Worm (Caenorhabditis elegans) whole organism, L2 larva: Measurements from ENCODE around the gene srsx-28.

Source experiments
- C34F6.9 ChIP-seq: fragments of 150-350 bp; optimal IDR thresholded peaks from 2 replicates; lab custom pipeline; 2014; ENCODE audit warnings: missing biosample characterization, missing genetic modification characterization
- F13H6.1 ChIP-seq: sonication (generic microtip); optimal IDR thresholded peaks from 2 replicates; lab custom pipeline; 2016; ENCODE audit warnings: missing genetic modification characterization, missing compliant biosample characterization
- R02D3.7 ChIP-seq: fragments of 150-350 bp; optimal IDR thresholded peaks from 2 replicates; lab custom pipeline; 2014; ENCODE audit warnings: missing biosample characterization, missing genetic modification characterization
- Y55F3AM.14 ChIP-seq: fragments of 200-800 bp; sonication (Bioruptor generic); optimal IDR thresholded peaks from 2 replicates; lab custom pipeline; 2018; ENCODE audit warnings: mild to moderate bottlenecking, missing genetic modification characterization, missing compliant biosample characterization
- ZK546.5 ChIP-seq: sonication (generic microtip); optimal IDR thresholded peaks from 2 replicates; lab custom pipeline; 2017; ENCODE audit warnings: missing biosample characterization, missing genetic modification characterization
- alr-1 ChIP-seq: fragments of 150-350 bp; optimal IDR thresholded peaks from 2 replicates; lab custom pipeline; 2014; ENCODE audit warnings: missing biosample characterization, missing genetic modification characterization
- aly-2 ChIP-seq: fragments of 150-350 bp; optimal IDR thresholded peaks from 2 replicates; lab custom pipeline; 2014; ENCODE audit warnings: missing biosample characterization, missing genetic modification characterization
- ama-1 ChIP-seq: fragments of 150-350 bp; optimal IDR thresholded peaks from 2 replicates; lab custom pipeline; 2018; ENCODE audit warnings: inconsistent platforms
- blmp-1 ChIP-seq: sonication (generic microtip); optimal IDR thresholded peaks from 2 replicates; lab custom pipeline; 2017; ENCODE audit warnings: missing genetic modification characterization, mild to moderate bottlenecking, missing compliant biosample characterization, antibody characterized with exemption, moderate library complexity; ENCODE audit not compliant: insufficient read depth
- ceh-16 ChIP-seq: fragments of 150-350 bp; optimal IDR thresholded peaks from 2 replicates; lab custom pipeline; 2014; ENCODE audit warnings: missing biosample characterization, missing genetic modification characterization
- ceh-82 ChIP-seq: fragments of 150-350 bp; optimal IDR thresholded peaks from 2 replicates; lab custom pipeline; 2014; ENCODE audit warnings: missing biosample characterization, missing genetic modification characterization
- crh-2 ChIP-seq: sonication (generic microtip); optimal IDR thresholded peaks from 2 replicates; lab custom pipeline; 2017; ENCODE audit warnings: missing biosample characterization, missing genetic modification characterization
- dmd-4 ChIP-seq: sonication (generic microtip); optimal IDR thresholded peaks from 2 replicates; lab custom pipeline; 2017; ENCODE audit warnings: missing biosample characterization, missing genetic modification characterization
- egl-27 ChIP-seq: sonication (generic microtip); optimal IDR thresholded peaks from 3 replicates; lab custom pipeline; 2017; ENCODE audit warnings: missing biosample characterization, missing genetic modification reagents, missing genetic modification characterization
- elt-1 ChIP-seq: fragments of 150-350 bp; optimal IDR thresholded peaks from 2 replicates; lab custom pipeline; 2014; ENCODE audit warnings: missing biosample characterization, missing genetic modification characterization
- elt-3 ChIP-seq: sonication (generic microtip); optimal IDR thresholded peaks from 2 replicates; lab custom pipeline; 2017; ENCODE audit warnings: missing biosample characterization, missing genetic modification characterization
- fos-1 ChIP-seq: fragments of 150-350 bp; optimal IDR thresholded peaks from 2 replicates; lab custom pipeline; 2014; ENCODE audit warnings: missing biosample characterization, missing genetic modification characterization
- lin-11 ChIP-seq: fragments of 150-350 bp; sonication (generic microtip); optimal IDR thresholded peaks from 2 replicates; lab custom pipeline; 2014; ENCODE audit warnings: missing biosample characterization, missing genetic modification characterization, inconsistent platforms, mixed read lengths
- lin-13 ChIP-seq: fragments of 150-350 bp; optimal IDR thresholded peaks from 2 replicates; lab custom pipeline; 2014; ENCODE audit warnings: missing biosample characterization, missing genetic modification reagents, missing genetic modification characterization
- lin-39 ChIP-seq: fragments of 150-350 bp; optimal IDR thresholded peaks from 2 replicates; lab custom pipeline; 2014; ENCODE audit warnings: missing biosample characterization, missing genetic modification reagents, missing genetic modification characterization
- lsy-2 ChIP-seq, 2 experiments: fragments of 150-350 bp in 1 of 2; sonication (generic microtip) in 1 of 2; optimal IDR thresholded peaks; 2 replicates each; lab custom pipeline; 2014 to 2017; ENCODE audit warnings: missing biosample characterization in 2 of 2, missing genetic modification characterization in 2 of 2
- mab-5 ChIP-seq: fragments of 150-350 bp; optimal IDR thresholded peaks from 2 replicates; lab custom pipeline; 2014; ENCODE audit warnings: missing biosample characterization, missing genetic modification characterization
- mbf-1 ChIP-seq: sonication (generic microtip); optimal IDR thresholded peaks from 2 replicates; lab custom pipeline; 2017; ENCODE audit warnings: missing biosample characterization, missing genetic modification characterization
- mdl-1 ChIP-seq, 2 experiments: fragments of 150-350 bp in 1 of 2; sonication (generic microtip) in 1 of 2; optimal IDR thresholded peaks; 2 replicates each; lab custom pipeline; 2017; ENCODE audit warnings: missing biosample characterization in 2 of 2, missing genetic modification characterization in 2 of 2
- nhr-11 ChIP-seq: fragments of 150-350 bp; optimal IDR thresholded peaks from 2 replicates; lab custom pipeline; 2014; ENCODE audit warnings: missing biosample characterization, missing genetic modification characterization
- nhr-12 ChIP-seq: fragments of 150-350 bp; optimal IDR thresholded peaks from 2 replicates; lab custom pipeline; 2014; ENCODE audit warnings: missing biosample characterization, missing genetic modification characterization
- nhr-129 ChIP-seq: fragments of 150-350 bp; optimal IDR thresholded peaks from 2 replicates; lab custom pipeline; 2014; ENCODE audit warnings: missing biosample characterization, missing genetic modification characterization
- nhr-21 ChIP-seq: fragments of 150-350 bp; optimal IDR thresholded peaks from 2 replicates; lab custom pipeline; 2014; ENCODE audit warnings: missing biosample characterization, missing genetic modification characterization
- nhr-23 ChIP-seq: fragments of 150-350 bp; optimal IDR thresholded peaks from 2 replicates; lab custom pipeline; 2014; ENCODE audit warnings: missing biosample characterization, missing genetic modification reagents, missing genetic modification characterization
- nhr-237 ChIP-seq: fragments of 150-350 bp; optimal IDR thresholded peaks from 2 replicates; lab custom pipeline; 2014; ENCODE audit warnings: missing biosample characterization, missing genetic modification characterization
- nhr-25 ChIP-seq: fragments of 150-350 bp; sonication (generic microtip); optimal IDR thresholded peaks from 3 replicates; lab custom pipeline; 2014; ENCODE audit warnings: missing biosample characterization, missing genetic modification characterization
- nhr-6 ChIP-seq: fragments of 150-350 bp; optimal IDR thresholded peaks from 2 replicates; lab custom pipeline; 2014; ENCODE audit warnings: missing biosample characterization, missing genetic modification characterization
- nhr-77 ChIP-seq: fragments of 150-350 bp; optimal IDR thresholded peaks from 2 replicates; lab custom pipeline; 2014; ENCODE audit warnings: missing biosample characterization, missing genetic modification characterization
- peb-1 ChIP-seq: fragments of 150-350 bp; optimal IDR thresholded peaks from 2 replicates; lab custom pipeline; 2014; ENCODE audit warnings: missing biosample characterization, missing genetic modification characterization
- sem-4 ChIP-seq: fragments of 150-350 bp; optimal IDR thresholded peaks from 2 replicates; lab custom pipeline; 2014; ENCODE audit warnings: missing biosample characterization, missing genetic modification reagents, missing genetic modification characterization
- skn-1 ChIP-seq: sonication (generic microtip); optimal IDR thresholded peaks from 2 replicates; lab custom pipeline; 2017; ENCODE audit warnings: missing biosample characterization, missing genetic modification characterization
- sma-3 ChIP-seq: sonication (generic microtip); optimal IDR thresholded peaks from 2 replicates; lab custom pipeline; 2016; ENCODE audit warnings: missing genetic modification reagents, missing genetic modification characterization, missing compliant biosample characterization
- sma-9 ChIP-seq, 2 experiments: fragments of 150-350 bp in 1 of 2; sonication (generic microtip) in 1 of 2; optimal IDR thresholded peaks; 2 replicates each; lab custom pipeline; 2014 to 2016; ENCODE audit warnings: missing genetic modification characterization in 2 of 2, mild to moderate bottlenecking in 1 of 2, missing biosample characterization in 1 of 2, missing compliant biosample characterization in 1 of 2, missing genetic modification reagents in 1 of 2, moderate library complexity in 1 of 2
- snpc-4 ChIP-seq: fragments of 150-350 bp; optimal IDR thresholded peaks from 2 replicates; lab custom pipeline; 2014; ENCODE audit warnings: missing biosample characterization, missing genetic modification characterization
- unc-39 ChIP-seq: fragments of 150-350 bp; optimal IDR thresholded peaks from 2 replicates; lab custom pipeline; 2014; ENCODE audit warnings: missing biosample characterization, missing genetic modification characterization
- unc-55 ChIP-seq: fragments of 150-350 bp; sonication (generic microtip); optimal IDR thresholded peaks from 3 replicates; lab custom pipeline; 2014; ENCODE audit warnings: missing biosample characterization, missing genetic modification reagents, missing genetic modification characterization
- unc-62 ChIP-seq: fragments of 150-350 bp; optimal IDR thresholded peaks from 2 replicates; lab custom pipeline; 2014; ENCODE audit warnings: missing biosample characterization, missing genetic modification reagents, missing genetic modification characterization
- zag-1 ChIP-seq: fragments of 150-350 bp; optimal IDR thresholded peaks from 2 replicates; lab custom pipeline; 2014; ENCODE audit warnings: missing biosample characterization, missing genetic modification characterization
- ztf-1 ChIP-seq: fragments of 200-800 bp; sonication (Bioruptor generic); conservative IDR thresholded peaks from 2 replicates; pipeline ENCODE4 v1.3.6; 2022; ENCODE audit warnings: missing genetic modification characterization, missing compliant biosample characterization
- ztf-11 ChIP-seq: sonication (generic microtip); optimal IDR thresholded peaks from 2 replicates; lab custom pipeline; 2017; ENCODE audit warnings: missing biosample characterization, missing genetic modification characterization
- ztf-4 ChIP-seq: fragments of 150-350 bp; optimal IDR thresholded peaks from 2 replicates; lab custom pipeline; 2014; ENCODE audit warnings: missing biosample characterization, missing genetic modification characterization

The srsx-28 gene

DNA sequence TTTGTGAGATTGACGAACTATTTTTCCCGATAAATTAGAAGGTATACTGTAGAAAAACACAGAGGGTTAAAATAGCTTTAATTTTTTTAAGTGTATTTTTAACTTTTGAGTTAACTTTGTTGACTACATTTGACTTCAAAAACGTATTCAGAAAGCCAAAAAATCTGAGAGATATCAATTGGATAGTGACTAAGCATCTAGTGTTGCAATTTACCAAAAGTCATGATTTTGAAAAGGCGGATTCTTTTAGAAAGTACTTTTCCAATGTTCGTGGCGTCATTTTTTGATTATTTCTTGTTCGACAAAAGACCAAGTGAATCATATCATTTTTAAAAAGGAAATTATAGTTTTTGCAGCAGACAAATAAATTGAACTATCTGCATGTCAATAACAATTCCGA, 16.5 kb downstream of the srsx-28 start:
- TF ChIP-seq ztf-4 (tag; lab: Kevin White, UChicago) (peak; percentile 13), ztf-1 (GFP tag; lab: Robert Waterston, UW) (no peak), ama-1 (lab: Kevin White, UChicago) (no peak), nhr-237 (tag; lab: Kevin White, UChicago) (peak; percentile 8), ZK546.5 (no peak), unc-55 (GFP tag; lab: Kevin White, UChicago) (peak; percentile 51), peb-1 (no peak), fos-1 (tag; lab: Kevin White, UChicago) (no peak), elt-3 (tag; lab: Kevin White, UChicago) (no peak), crh-2 (peak; percentile 40), lin-11 (tag; lab: Kevin White, UChicago) (no peak), skn-1 (tag; lab: Kevin White, UChicago) (no peak), lsy-2 (tag; optimal IDR thresholded peaks at IDR 0.05; lab: Kevin White, UChicago) (peak in 1 of 2 experiments; percentile 40), ztf-11 (tag; lab: Kevin White, UChicago) (no peak), lin-13 (GFP tag; lab: Kevin White, UChicago) (no peak), elt-1 (tag; lab: Kevin White, UChicago) (no peak)
- TF ChIP-seq, all 48 proteins: peak for 5

DNA sequence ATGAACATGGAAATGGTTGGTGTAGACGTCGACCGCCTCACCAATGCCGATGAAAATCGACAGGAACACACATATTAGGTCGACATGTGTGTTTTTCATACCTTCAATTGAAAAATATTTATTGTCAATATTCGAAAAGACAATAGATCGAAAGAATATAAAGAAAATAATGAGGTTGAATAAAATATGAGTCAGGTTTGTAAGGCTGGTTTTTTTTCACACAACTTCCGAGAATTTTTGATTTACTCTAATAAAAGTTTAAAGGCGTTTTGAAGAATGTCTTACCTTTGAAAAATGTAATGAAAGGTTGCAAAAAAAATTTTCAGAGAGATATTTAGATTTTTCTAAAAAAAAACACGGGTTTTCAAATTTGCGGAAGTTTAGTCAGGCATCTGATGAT, 21.3 kb downstream of the srsx-28 start, which contains the start of gene egl-3:
egl-3 (minus strand) TSS at position 101 of the 400 bp plus-strand sequence.
- TF ChIP-seq nhr-23 (no peak), alr-1 (tag; lab: Kevin White, UChicago) (no peak), F13H6.1 (tag; lab: Kevin White, UChicago) (no peak), sma-9 (GFP tag; optimal IDR thresholded peaks at IDR 0.05; lab: Kevin White, UChicago) (no peak), sma-9 (tag; optimal IDR thresholded peaks at IDR 0.05; lab: Kevin White, UChicago) (no peak), unc-55 (GFP tag; lab: Kevin White, UChicago) (no peak), skn-1 (tag; lab: Kevin White, UChicago) (no peak), Y55F3AM.14 (GFP tag; lab: Kevin White, UChicago) (no peak), peb-1 (no peak), ceh-16 (tag; lab: Kevin White, UChicago) (no peak), sem-4 (tag; lab: Kevin White, UChicago) (no peak), ztf-1 (GFP tag; lab: Robert Waterston, UW) (no peak), lin-11 (tag; lab: Kevin White, UChicago) (no peak), sma-3 (GFP tag; lab: Kevin White, UChicago) (no peak), dmd-4 (tag; lab: Kevin White, UChicago) (no peak), nhr-12 (tag; lab: Kevin White, UChicago) (no peak)
- TF ChIP-seq, all 48 proteins: peak for 0

DNA sequence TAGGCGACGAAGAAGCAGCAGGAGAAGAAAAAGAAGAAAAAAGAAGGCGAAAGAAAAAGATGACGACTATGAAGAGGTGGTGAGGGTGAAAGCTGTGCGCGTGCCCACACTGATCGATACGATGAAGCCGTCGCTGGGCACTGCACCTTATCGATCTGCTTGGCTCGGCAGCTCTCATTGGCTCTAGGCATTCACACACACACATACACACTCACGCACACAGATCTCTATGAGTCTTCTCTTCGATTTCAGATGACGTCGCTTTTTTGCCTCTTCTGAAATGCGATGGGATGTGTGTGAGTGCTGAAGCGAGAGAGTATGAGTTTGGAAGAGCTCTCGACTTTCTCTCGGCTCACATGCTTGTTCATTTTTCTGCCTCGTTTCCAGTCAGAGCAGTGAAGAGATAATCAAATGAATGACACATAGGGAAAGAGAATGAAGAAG, 22.3 kb downstream of the srsx-28 start:
- TF ChIP-seq zag-1 (tag; lab: Kevin White, UChicago) = peak; percentile 95
- TF ChIP-seq mbf-1 = no peak
- TF ChIP-seq unc-62 (GFP tag; lab: Kevin White, UChicago) = no peak
- TF ChIP-seq sem-4 (tag; lab: Kevin White, UChicago) = peak; percentile 67
- TF ChIP-seq mab-5 (tag; lab: Kevin White, UChicago) = peak; percentile 75
- no peak for TF ChIP-seq ztf-1 (GFP tag; lab: Robert Waterston, UW)
- TF ChIP-seq ama-1 (lab: Kevin White, UChicago) = no peak
- TF ChIP-seq elt-1 (tag; lab: Kevin White, UChicago) = no peak
- TF ChIP-seq crh-2 = peak; percentile 81
- TF ChIP-seq lin-39 (tag; lab: Kevin White, UChicago) = peak; percentile 66
- TF ChIP-seq mdl-1 (tag; optimal IDR thresholded peaks at IDR 0.05; lab: Kevin White, UChicago) = peak; percentile 65 to 91
- peak; percentile 68 to 83 for TF ChIP-seq lsy-2 (tag; optimal IDR thresholded peaks at IDR 0.05; lab: Kevin White, UChicago)
- peak; percentile 58 for TF ChIP-seq ztf-4 (tag; lab: Kevin White, UChicago)
- peak; percentile 60 for TF ChIP-seq unc-39 (tag; lab: Kevin White, UChicago)
- no peak for TF ChIP-seq alr-1 (tag; lab: Kevin White, UChicago)
- TF ChIP-seq nhr-6 (tag; lab: Kevin White, UChicago) = peak; percentile 86
- peak; percentile 46 for TF ChIP-seq snpc-4 (tag; lab: Kevin White, UChicago)
- TF ChIP-seq nhr-25 = no peak
- TF ChIP-seq nhr-11 = no peak
- TF ChIP-seq fos-1 (tag; lab: Kevin White, UChicago) = peak; percentile 39
- TF ChIP-seq ztf-11 (tag; lab: Kevin White, UChicago) = peak; percentile 40
- TF ChIP-seq nhr-129 (tag; lab: Kevin White, UChicago) = peak; percentile 92
- peak; percentile 96 for TF ChIP-seq unc-55 (GFP tag; lab: Kevin White, UChicago)
- TF ChIP-seq ceh-82 = no peak
- TF ChIP-seq R02D3.7 = no peak
- peak; percentile 97 for TF ChIP-seq lin-11 (tag; lab: Kevin White, UChicago)
- TF ChIP-seq F13H6.1 (tag; lab: Kevin White, UChicago) = peak; percentile 79
- TF ChIP-seq sma-3 (GFP tag; lab: Kevin White, UChicago) = no peak
- TF ChIP-seq C34F6.9 (tag; lab: Kevin White, UChicago) = peak; percentile 95
- TF ChIP-seq dmd-4 (tag; lab: Kevin White, UChicago) = no peak
- TF ChIP-seq peb-1 = no peak
- TF ChIP-seq nhr-21 (tag; lab: Kevin White, UChicago) = peak; percentile 55
- no peak for TF ChIP-seq nhr-77 (tag; lab: Kevin White, UChicago)
- TF ChIP-seq egl-27 = peak; percentile 60
- peak; percentile 79 for TF ChIP-seq sma-9 (GFP tag; optimal IDR thresholded peaks at IDR 0.05; lab: Kevin White, UChicago)
- TF ChIP-seq sma-9 (tag; optimal IDR thresholded peaks at IDR 0.05; lab: Kevin White, UChicago) = no peak
- no peak for TF ChIP-seq blmp-1 (tag; lab: Kevin White, UChicago)
- TF ChIP-seq lin-13 (GFP tag; lab: Kevin White, UChicago) = peak; percentile 67
- no peak for TF ChIP-seq aly-2 (tag; lab: Kevin White, UChicago)
